Worm (Caenorhabditis elegans): ENCODE data around the gene C47E8.3.
A peak's percentile ranks its signal among the peaks of the same experiment; 100 is the strongest.

The C47E8.3 gene

DNA sequence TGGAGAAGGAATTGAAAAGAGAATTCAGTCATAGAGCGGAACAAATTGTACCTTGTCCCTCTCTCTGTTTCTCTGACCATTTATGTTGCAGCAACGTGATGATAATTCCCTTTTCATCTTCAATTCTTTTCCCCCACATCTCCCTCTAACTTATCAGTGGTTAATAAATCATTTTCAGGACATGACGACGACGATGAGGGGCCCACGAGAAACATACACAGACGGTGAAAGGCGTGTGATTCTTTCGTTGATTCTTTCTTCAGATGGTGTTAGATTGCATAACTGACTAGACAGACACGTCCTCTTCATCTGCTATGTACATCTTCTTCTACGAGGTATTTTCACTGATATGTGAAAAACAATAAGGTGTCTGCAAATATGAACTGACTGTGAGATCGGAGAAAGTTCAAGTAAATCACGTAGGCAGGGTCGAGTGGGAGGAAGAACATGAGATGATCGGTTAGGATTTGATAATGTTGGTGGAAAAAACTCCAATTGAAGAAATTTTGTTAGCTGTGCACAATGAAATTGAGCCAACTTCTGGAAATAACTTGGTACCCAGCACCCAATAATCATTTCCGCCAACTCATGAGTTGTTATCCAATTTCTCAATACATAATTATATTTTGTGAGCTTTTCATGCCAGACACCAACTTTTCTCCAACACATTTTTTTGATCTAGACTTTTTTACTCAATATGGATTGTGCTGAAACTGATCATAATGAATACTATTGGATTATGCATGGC is 19.3 kb upstream of the C47E8.3 start, which contains the start of gene srh-17:
Gene srh-17, plus strand, starts transcription at position 698 of the 748 bp plus-strand sequence.
- TF ChIP-seq somi-1 (GFP tag; optimal IDR thresholded peaks at IDR 0.05) (peak; percentile 27), ztf-26 (tag; optimal IDR thresholded peaks at IDR 0.05) (peak; percentile 74), nhr-80 (tag; optimal IDR thresholded peaks at IDR 0.05) (no peak)

ce11 chrV:14663006-14663405 is 17.1 kb upstream of the C47E8.3 start, which contains the start of gene C47E8.9:
Gene C47E8.9 (plus strand): TSS chrV:14663306.
- TF ChIP-seq C06A6.2 (GFP tag; conservative IDR thresholded peaks at IDR 0.05) (no peak), Y53F4B.3 (GFP tag; IDR thresholded peaks at IDR 0.05) (no peak), mel-28 (tag; optimal IDR thresholded peaks at IDR 0.05; ENCODE audit: borderline replicate concordance) (no peak), fkh-3 (tag; optimal IDR thresholded peaks at IDR 0.05) (no peak), attf-5 (GFP tag; optimal IDR thresholded peaks at IDR 0.05) (no peak), pbrm-1 (GFP tag; IDR thresholded peaks at IDR 0.05) (no peak), madf-10 (tag; optimal IDR thresholded peaks at IDR 0.05) (no peak), ceh-27 (GFP tag; optimal IDR thresholded peaks at IDR 0.05) (no peak), tlf-1 (GFP tag; optimal IDR thresholded peaks at IDR 0.05) (no peak), dox-1 (GFP tag; IDR thresholded peaks at IDR 0.05) (no peak), athp-1 (tag; optimal IDR thresholded peaks at IDR 0.05) (no peak), rec-8 (tag; optimal IDR thresholded peaks at IDR 0.05) (no peak)

DNA sequence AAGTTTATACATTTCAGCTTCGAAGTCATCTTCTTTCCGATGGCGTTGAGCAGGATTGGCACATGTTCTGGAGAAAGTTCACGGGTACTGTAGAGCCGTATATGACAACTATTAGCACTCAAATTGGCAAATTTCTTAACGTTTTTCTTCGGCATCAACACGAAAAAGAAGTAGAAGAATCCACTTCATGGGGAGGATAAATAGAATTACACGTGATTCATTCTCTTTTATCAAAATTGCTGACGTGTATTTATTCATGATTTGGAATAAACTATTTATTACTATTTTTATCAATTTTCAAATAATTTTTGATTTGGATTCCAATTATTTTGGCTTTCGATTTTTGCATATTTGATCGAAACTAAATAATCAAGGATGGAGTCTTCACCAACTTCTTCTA is 14.4 kb upstream of the C47E8.3 start, which contains the start of gene C47E8.1:
Gene C47E8.1, plus strand, starts transcription at position 301 of the 400 bp plus-strand sequence.
- TF ChIP-seq mes-4 (tag; optimal IDR thresholded peaks at IDR 0.05): no peak
- no peak for TF ChIP-seq madf-8 (GFP tag; conservative IDR thresholded peaks at IDR 0.05)
- no peak for TF ChIP-seq him-1 (tag; optimal IDR thresholded peaks at IDR 0.05)
- TF ChIP-seq T07F8.4 (tag; optimal IDR thresholded peaks at IDR 0.05): no peak
- TF ChIP-seq B0336.3 (GFP tag; IDR thresholded peaks at IDR 0.05): no peak

DNA sequence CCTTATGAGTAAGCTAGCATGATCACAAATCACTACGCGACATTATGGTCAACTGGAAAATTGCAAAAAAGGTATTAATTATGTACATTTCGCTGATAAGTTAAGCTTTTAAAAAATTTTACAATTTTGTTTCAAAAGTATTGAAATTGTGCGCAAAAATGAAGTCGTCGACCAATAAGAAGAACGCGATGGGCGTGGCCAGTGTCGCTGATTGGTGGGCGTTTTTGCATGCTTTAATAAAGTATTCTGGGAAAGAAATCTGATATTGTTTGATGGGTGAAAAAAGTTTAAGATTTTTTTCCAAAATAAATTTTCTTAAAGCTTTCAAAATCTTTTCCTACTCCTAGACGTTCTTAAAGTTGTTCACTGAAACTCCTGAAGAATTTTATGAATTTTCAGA is 1.8 kb upstream of the C47E8.3 start:
- TF ChIP-seq B0035.1 (tag; optimal IDR thresholded peaks at IDR 0.05) (no peak), die-1 (tag; optimal IDR thresholded peaks at IDR 0.05) (no peak), pbrm-1 (GFP tag; IDR thresholded peaks at IDR 0.05) (no peak), T26A5.8 (tag; optimal IDR thresholded peaks at IDR 0.05) (no peak)

DNA sequence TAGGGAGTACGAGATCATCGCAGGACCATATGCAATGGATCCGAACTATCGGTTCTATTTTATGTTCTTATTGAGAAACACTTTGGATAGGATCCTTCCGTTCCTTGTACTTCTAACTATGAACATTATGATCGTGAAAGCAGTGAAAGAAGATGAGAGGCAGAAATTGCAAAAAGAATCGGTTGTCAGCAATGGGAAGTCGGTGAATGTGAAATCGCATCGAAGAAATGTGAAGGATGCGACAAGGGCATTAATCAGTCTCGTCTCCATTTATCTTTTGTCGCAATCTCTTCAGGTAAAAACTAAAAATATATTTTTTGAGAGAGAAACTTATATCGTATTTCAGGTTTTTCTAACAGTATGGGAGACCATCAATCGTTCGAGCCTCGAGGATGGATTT is 2.8 kb downstream of the C47E8.3 start:
- TF ChIP-seq nfyb-1 (GFP tag; IDR thresholded peaks at IDR 0.05) (no peak), F52B5.7 (tag; optimal IDR thresholded peaks at IDR 0.05) (no peak), sea-2 (GFP tag; IDR thresholded peaks at IDR 0.05) (no peak), madf-6 (GFP tag; IDR thresholded peaks at IDR 0.05) (no peak), T26A5.8 (tag; optimal IDR thresholded peaks at IDR 0.05) (no peak), lin-40 (tag; optimal IDR thresholded peaks at IDR 0.05) (no peak), ceh-100 (GFP tag; IDR thresholded peaks at IDR 0.05) (no peak), lsy-27 (tag; optimal IDR thresholded peaks at IDR 0.05; ENCODE audit: borderline replicate concordance, insufficient read depth) (no peak)

- TF ChIP-seq hsf-1 (GFP tag; IDR thresholded peaks at IDR 0.05) (0 out of 2 replicates have a peak, but pooled peaks have one; percentile 23), egl-44 (GFP tag; IDR thresholded peaks at IDR 0.05) (no peak), aptf-3 (GFP tag; IDR thresholded peaks at IDR 0.05) (no peak), nfyb-1 (GFP tag; IDR thresholded peaks at IDR 0.05) (0 out of 2 replicates have a peak, but pooled peaks have one; percentile 40), dox-1 (GFP tag; IDR thresholded peaks at IDR 0.05) (0 out of 2 replicates have a peak, but pooled peaks have one; percentile 4)
These were observed 3.2 kb downstream of the C47E8.3 start for ce11 chrV:14683291-14683690.

All from whole organism, young adult.